Worm (Caenorhabditis elegans) whole organism, L1 larva: ENCODE measurements around the gene vps-2.

ENCODE experiments used
- C16A3.4 ChIP-seq: fragments of 150-350 bp; optimal IDR thresholded peaks from 2 replicates; lab custom pipeline; 2014; ENCODE audit warnings: missing biosample characterization, missing genetic modification characterization
- Y116A8C.19 ChIP-seq: sonication (generic microtip); optimal IDR thresholded peaks from 2 replicates; lab custom pipeline; 2016; ENCODE audit warnings: missing compliant biosample characterization, missing genetic modification characterization, borderline replicate concordance
- aha-1 ChIP-seq: fragments of 150-350 bp; optimal IDR thresholded peaks from 2 replicates; lab custom pipeline; 2014; ENCODE audit warnings: missing biosample characterization, missing genetic modification characterization
- aly-2 ChIP-seq: fragments of 150-350 bp; optimal IDR thresholded peaks from 2 replicates; lab custom pipeline; 2014; ENCODE audit warnings: missing biosample characterization, missing genetic modification characterization
- ama-1 ChIP-seq: fragments of 150-350 bp; optimal IDR thresholded peaks from 2 replicates; lab custom pipeline; 2014
- ceh-63 ChIP-seq: fragments of 200-800 bp; sonication (Bioruptor generic); optimal IDR thresholded peaks from 2 replicates; lab custom pipeline; 2018; ENCODE audit warnings: mild to moderate bottlenecking, missing genetic modification characterization, missing compliant biosample characterization
- ceh-88 ChIP-seq: fragments of 200-800 bp; sonication (Bioruptor generic); IDR thresholded peaks from 2 replicates; pipeline ENCODE4 v1.3.6; 2022; ENCODE audit warnings: missing genetic modification characterization, missing compliant biosample characterization
- ceh-90 ChIP-seq: sonication (generic microtip); optimal IDR thresholded peaks from 2 replicates; lab custom pipeline; 2016; ENCODE audit warnings: missing genetic modification characterization, missing compliant biosample characterization
- ces-1 ChIP-seq: fragments of 150-350 bp; optimal IDR thresholded peaks from 2 replicates; lab custom pipeline; 2014; ENCODE audit warnings: missing biosample characterization, missing genetic modification reagents, missing genetic modification characterization
- dpl-1 ChIP-seq, 3 experiments: fragments of 150-350 bp in 2 of 3; sonication (generic microtip) in 1 of 3; optimal IDR thresholded peaks; 2 replicates each; lab custom pipeline; 2014 to 2017; ENCODE audit warnings: missing biosample characterization in 3 of 3, missing genetic modification characterization in 3 of 3, missing genetic modification reagents in 3 of 3
- efl-1 ChIP-seq, 4 experiments: fragments of 150-350 bp; optimal IDR thresholded peaks in 3 of 4; peaks in 1 of 4; 1 replicate in 1 of 4; 2 replicates in 3 of 4; lab custom pipeline; 2014; ENCODE audit warnings: missing biosample characterization in 2 of 4, missing genetic modification characterization in 2 of 4, missing genetic modification reagents in 2 of 4
- egl-13 ChIP-seq: sonication (generic microtip); optimal IDR thresholded peaks from 2 replicates; lab custom pipeline; 2016; ENCODE audit warnings: missing genotype, missing genetic modification reagents, missing genetic modification characterization, missing compliant biosample characterization
- egl-27 ChIP-seq, 2 experiments: fragments of 150-350 bp in 1 of 2; sonication (generic microtip); optimal IDR thresholded peaks; 3 replicates each; lab custom pipeline; 2017 to 2018; ENCODE audit warnings: missing biosample characterization in 2 of 2, missing genetic modification characterization in 2 of 2, missing genetic modification reagents in 2 of 2
- elt-2 ChIP-seq: sonication (generic microtip); optimal IDR thresholded peaks from 2 replicates; lab custom pipeline; 2016; ENCODE audit warnings: missing genetic modification characterization, mild to moderate bottlenecking, inconsistent platforms, missing compliant biosample characterization, missing genetic modification reagents
- ets-5 ChIP-seq: fragments of 200-800 bp; sonication (Bioruptor generic); IDR thresholded peaks from 2 replicates; pipeline ENCODE4 v1.3.6; 2022; ENCODE audit warnings: missing genetic modification characterization, missing compliant biosample characterization
- fkh-8 ChIP-seq: sonication (generic microtip); optimal IDR thresholded peaks from 2 replicates; lab custom pipeline; 2016; ENCODE audit warnings: mild to moderate bottlenecking, missing genetic modification characterization, missing compliant biosample characterization
- fos-1 ChIP-seq: fragments of 150-350 bp; optimal IDR thresholded peaks from 2 replicates; lab custom pipeline; 2014; ENCODE audit warnings: missing biosample characterization, missing genetic modification characterization
- grh-1 ChIP-seq: fragments of 200-800 bp; sonication (Bioruptor generic); IDR thresholded peaks from 2 replicates; pipeline ENCODE4 v1.3.6; 2022; ENCODE audit warnings: missing genetic modification reagents, missing genetic modification characterization, missing compliant biosample characterization
- hlh-17 ChIP-seq: fragments of 200-800 bp; sonication (Bioruptor generic); optimal IDR thresholded peaks from 2 replicates; lab custom pipeline; 2018; ENCODE audit warnings: missing genetic modification characterization, mild to moderate bottlenecking, missing compliant biosample characterization, moderate library complexity, borderline replicate concordance
- hpl-2 ChIP-seq: fragments of 150-350 bp; optimal IDR thresholded peaks from 2 replicates; lab custom pipeline; 2014; ENCODE audit warnings: missing biosample characterization, missing genetic modification reagents, missing genetic modification characterization
- irx-1 ChIP-seq: sonication (generic microtip); optimal IDR thresholded peaks from 2 replicates; lab custom pipeline; 2016; ENCODE audit warnings: missing genetic modification characterization, missing compliant biosample characterization
- isw-1 ChIP-seq: fragments of 200-800 bp; sonication (Bioruptor generic); IDR thresholded peaks from 2 replicates; pipeline ENCODE4 v1.3.6; 2022; ENCODE audit warnings: missing genetic modification characterization, missing compliant biosample characterization
- jun-1 ChIP-seq: fragments of 150-350 bp; optimal IDR thresholded peaks from 2 replicates; lab custom pipeline; 2014; ENCODE audit warnings: missing biosample characterization, missing genetic modification reagents, missing genetic modification characterization
- lin-15B ChIP-seq: fragments of 150-350 bp; sonication (generic microtip); optimal IDR thresholded peaks from 3 replicates; lab custom pipeline; 2014; ENCODE audit warnings: missing biosample characterization, missing genetic modification characterization
- lin-39 ChIP-seq: fragments of 150-350 bp; optimal IDR thresholded peaks from 2 replicates; lab custom pipeline; 2014; ENCODE audit warnings: missing biosample characterization, missing genetic modification reagents, missing genetic modification characterization
- mab-9 ChIP-seq: fragments of 200-800 bp; sonication (Bioruptor generic); IDR thresholded peaks from 2 replicates; pipeline ENCODE4 v1.3.6; 2022; ENCODE audit warnings: missing genetic modification reagents, missing genetic modification characterization, missing compliant biosample characterization
- mdl-1 ChIP-seq, 2 experiments: fragments of 150-350 bp; optimal IDR thresholded peaks; 2 replicates each; lab custom pipeline; 2014 to 2017; ENCODE audit warnings: missing biosample characterization in 2 of 2, missing genetic modification characterization in 2 of 2, inconsistent platforms in 1 of 2
- mep-1 ChIP-seq: fragments of 150-350 bp; optimal IDR thresholded peaks from 2 replicates; lab custom pipeline; 2014; ENCODE audit warnings: missing biosample characterization, missing genetic modification characterization
- nhr-19 ChIP-seq: fragments of 200-800 bp; sonication (Bioruptor generic); conservative IDR thresholded peaks from 2 replicates; pipeline ENCODE4 v1.3.6; 2022; ENCODE audit warnings: missing genetic modification characterization, missing compliant biosample characterization
- nhr-47 ChIP-seq: sonication (generic microtip); optimal IDR thresholded peaks from 2 replicates; lab custom pipeline; 2016; ENCODE audit warnings: mild to moderate bottlenecking, missing genetic modification characterization, moderate library complexity, missing compliant biosample characterization
- nhr-84 ChIP-seq: sonication (generic microtip); optimal IDR thresholded peaks from 2 replicates; lab custom pipeline; 2017; ENCODE audit warnings: missing biosample characterization, missing genetic modification characterization
- pag-3 ChIP-seq: sonication (generic microtip); optimal IDR thresholded peaks from 2 replicates; lab custom pipeline; 2017; ENCODE audit warnings: missing genetic modification characterization, mild to moderate bottlenecking, missing compliant biosample characterization, antibody characterized with exemption, borderline replicate concordance; ENCODE audit not compliant: insufficient read depth
- sox-4 ChIP-seq: sonication (generic microtip); optimal IDR thresholded peaks from 2 replicates; lab custom pipeline; 2016; ENCODE audit warnings: missing genetic modification characterization, missing compliant biosample characterization
- sptf-1 ChIP-seq: fragments of 150-350 bp; optimal IDR thresholded peaks from 2 replicates; lab custom pipeline; 2014; ENCODE audit warnings: missing biosample characterization, missing genetic modification characterization
- tlp-1 ChIP-seq: fragments of 150-350 bp; optimal IDR thresholded peaks from 2 replicates; lab custom pipeline; 2014; ENCODE audit warnings: missing biosample characterization, missing genetic modification characterization
- unc-86 ChIP-seq: sonication (generic microtip); optimal IDR thresholded peaks from 2 replicates; lab custom pipeline; 2016; ENCODE audit warnings: missing genetic modification characterization, missing compliant biosample characterization
- xbp-1 ChIP-seq: sonication (generic microtip); optimal IDR thresholded peaks from 2 replicates; lab custom pipeline; 2016; ENCODE audit warnings: missing genetic modification characterization, missing compliant biosample characterization
- zag-1 ChIP-seq: fragments of 150-350 bp; optimal IDR thresholded peaks from 2 replicates; lab custom pipeline; 2014; ENCODE audit warnings: missing biosample characterization, missing genetic modification characterization
- zip-4 ChIP-seq: fragments of 200-800 bp; sonication (Bioruptor generic); optimal IDR thresholded peaks from 2 replicates; lab custom pipeline; 2018; ENCODE audit warnings: mild to moderate bottlenecking, missing genetic modification characterization, moderate library complexity, missing compliant biosample characterization

The vps-2 gene

DNA sequence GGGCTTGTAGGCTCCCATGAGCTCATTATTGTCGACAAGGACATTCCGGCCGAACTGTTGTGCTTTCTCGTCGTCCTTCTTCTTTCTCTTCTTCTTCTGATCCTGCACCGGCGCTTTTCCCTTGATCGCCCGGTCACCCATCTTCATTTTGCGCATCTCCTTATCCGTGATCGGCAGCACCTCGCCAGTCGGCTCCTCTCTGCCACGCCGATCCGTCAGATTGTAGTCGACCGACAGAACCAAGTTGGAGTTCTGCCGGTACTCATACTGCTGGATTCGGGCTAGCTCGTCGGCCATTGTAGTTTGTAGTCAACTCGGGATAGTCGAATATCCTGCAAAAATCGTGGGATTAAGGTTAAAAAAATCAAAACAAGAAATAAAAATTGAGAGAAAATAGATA, 31.4 kb downstream of the vps-2 start, which contains the start of gene snrp-200:
TSS of gene snrp-200 (minus strand) at position 332 of the 400 bp plus-strand sequence.
- TF ChIP-seq nhr-84 (tag; lab: Kevin White, UChicago) (no peak), mep-1 (tag; lab: Kevin White, UChicago) (no peak), egl-13 (tag; lab: Kevin White, UChicago) (no peak), ceh-90 (tag; lab: Kevin White, UChicago) (no peak), fkh-8 (tag; lab: Kevin White, UChicago) (no peak), elt-2 (tag; lab: Kevin White, UChicago) (no peak), lin-15B (tag; lab: Kevin White, UChicago) (no peak), Y116A8C.19 (tag; lab: Kevin White, UChicago) (no peak), C16A3.4 (tag; lab: Kevin White, UChicago) (no peak)

DNA sequence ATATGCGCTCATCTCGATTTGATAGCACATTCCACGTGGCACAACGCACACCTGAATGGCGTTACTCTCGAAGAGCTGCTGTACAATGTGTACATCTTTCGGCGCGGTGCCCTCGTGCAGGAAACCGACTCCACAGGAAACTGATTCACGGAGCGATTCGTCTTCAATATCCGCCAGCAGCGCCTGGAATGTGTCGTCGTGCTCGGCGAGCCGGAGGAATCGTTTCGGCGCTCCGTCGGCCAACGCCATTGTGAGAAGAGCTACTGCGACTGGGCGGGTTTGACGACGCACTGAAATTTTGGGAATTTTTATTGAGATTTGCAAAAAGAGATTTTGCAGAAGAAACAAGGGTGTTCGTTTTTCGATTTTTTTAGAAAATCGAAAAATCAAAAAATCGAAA, 38.1 kb downstream of the vps-2 start:
- TF ChIP-seq hpl-2 (no peak), nhr-47 (tag; lab: Kevin White, UChicago) (no peak), dpl-1 (GFP tag; optimal IDR thresholded peaks at IDR 0.05; lab: Kevin White, UChicago) (no peak), zip-4 (GFP tag; lab: Kevin White, UChicago) (no peak), nhr-19 (GFP tag; lab: Robert Waterston, UW) (no peak), isw-1 (no peak), pag-3 (tag; lab: Kevin White, UChicago) (no peak), aha-1 (tag; lab: Kevin White, UChicago) (no peak), zag-1 (tag; lab: Kevin White, UChicago) (no peak)

DNA sequence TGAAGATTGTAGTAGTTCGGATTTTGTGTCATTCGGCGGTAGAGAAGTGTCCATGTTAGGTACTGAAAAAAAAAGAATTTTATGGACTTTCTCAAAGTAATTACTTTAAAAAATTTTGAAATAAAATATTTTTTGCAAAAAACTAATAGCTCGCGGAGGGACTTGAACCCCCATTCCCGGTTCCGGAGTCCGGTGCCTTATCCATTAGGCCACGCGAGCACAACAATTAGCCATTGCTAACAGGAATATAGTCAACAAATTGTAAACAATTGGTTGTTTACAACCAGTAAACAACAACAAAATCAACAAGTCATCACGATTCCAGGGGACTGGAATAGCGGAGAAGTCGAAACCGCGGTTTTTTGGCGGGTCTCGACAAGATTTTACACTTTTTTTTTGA, 39.4 kb downstream of the vps-2 start:
- TF ChIP-seq ceh-63 (GFP tag; lab: Kevin White, UChicago) (no peak), egl-27 (tag; optimal IDR thresholded peaks at IDR 0.05; lab: Kevin White, UChicago) (no peak), efl-1 (optimal IDR thresholded peaks at IDR 0.05; lab: Kevin White, UChicago) (no peak), efl-1 (GFP tag; optimal IDR thresholded peaks at IDR 0.05 in 1 of 2; lab: Kevin White, UChicago) (no peak), irx-1 (tag; lab: Kevin White, UChicago) (no peak), nhr-84 (tag; lab: Kevin White, UChicago) (no peak)

- TF ChIP-seq efl-1 (optimal IDR thresholded peaks at IDR 0.05; lab: Kevin White, UChicago) (no peak), efl-1 (GFP tag; optimal IDR thresholded peaks at IDR 0.05 in 1 of 2; lab: Kevin White, UChicago) (peak in 1 of 2 experiments; percentile 16), ets-5 (GFP tag; lab: Robert Waterston, UW) (no peak)
Measured at ce11 chrII:12727871-12728270, 40.1 kb downstream of the vps-2 start.

DNA sequence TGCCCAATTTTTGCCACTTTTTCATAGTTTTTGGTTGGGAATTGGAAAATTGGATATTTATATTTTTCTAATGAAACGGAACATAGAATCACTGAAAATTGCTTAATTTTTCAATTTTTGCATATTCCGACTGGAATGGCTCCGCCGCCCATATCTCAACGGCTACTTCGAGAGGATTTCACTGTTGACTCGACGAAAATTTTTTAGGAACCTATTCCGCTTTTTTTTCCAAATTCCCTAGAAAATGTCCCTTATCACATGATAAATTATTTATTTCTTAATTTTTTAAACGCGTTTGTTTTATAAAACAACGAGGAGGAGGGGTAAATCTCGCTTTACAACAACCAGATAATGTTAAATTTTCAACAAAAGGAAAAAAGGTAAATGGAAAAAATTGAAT, 41.3 kb downstream of the vps-2 start:
- TF ChIP-seq tlp-1 (tag; lab: Kevin White, UChicago) (no peak), Y116A8C.19 (tag; lab: Kevin White, UChicago) (no peak), lin-39 (no peak), jun-1 (tag; lab: Kevin White, UChicago) (no peak), ces-1 (GFP tag; lab: Kevin White, UChicago) (no peak), unc-86 (no peak), sox-4 (tag; lab: Kevin White, UChicago) (no peak), sptf-1 (no peak), aly-2 (tag; lab: Kevin White, UChicago) (no peak), ama-1 (lab: Kevin White, UChicago) (no peak), hpl-2 (no peak), mdl-1 (tag; optimal IDR thresholded peaks at IDR 0.05; lab: Kevin White, UChicago) (no peak), fkh-8 (tag; lab: Kevin White, UChicago) (no peak), nhr-47 (tag; lab: Kevin White, UChicago) (no peak), fos-1 (no peak), grh-1 (GFP tag; lab: Robert Waterston, UW) (no peak), hlh-17 (GFP tag; lab: Kevin White, UChicago) (no peak), mab-9 (no peak), ceh-88 (GFP tag; lab: Robert Waterston, UW) (no peak), xbp-1 (tag; lab: Kevin White, UChicago) (no peak)
